Worm (Caenorhabditis elegans) whole organism, L1 larva: ENCODE results near the gene msp-63.

Experiments
- aly-2 ChIP-seq: fragments of 150-350 bp; optimal IDR thresholded peaks from 2 replicates; lab custom pipeline; 2014; ENCODE audit warnings: missing biosample characterization, missing genetic modification characterization
- ama-1 ChIP-seq: fragments of 150-350 bp; optimal IDR thresholded peaks from 2 replicates; lab custom pipeline; 2014
- blmp-1 ChIP-seq: fragments of 150-350 bp; optimal IDR thresholded peaks from 2 replicates; lab custom pipeline; 2014; ENCODE audit warnings: missing biosample characterization, missing genetic modification characterization
- ceh-63 ChIP-seq: fragments of 200-800 bp; sonication (Bioruptor generic); optimal IDR thresholded peaks from 2 replicates; lab custom pipeline; 2018; ENCODE audit warnings: mild to moderate bottlenecking, missing genetic modification characterization, missing compliant biosample characterization
- ceh-8 ChIP-seq: fragments of 200-800 bp; sonication (Bioruptor generic); optimal IDR thresholded peaks from 2 replicates; lab custom pipeline; 2018; ENCODE audit warnings: mild to moderate bottlenecking, missing genetic modification characterization, moderate library complexity, missing compliant biosample characterization
- ceh-88 ChIP-seq: fragments of 200-800 bp; sonication (Bioruptor generic); IDR thresholded peaks from 2 replicates; pipeline ENCODE4 v1.3.6; 2022; ENCODE audit warnings: missing genetic modification characterization, missing compliant biosample characterization
- dsc-1 ChIP-seq: sonication (generic microtip); optimal IDR thresholded peaks from 2 replicates; lab custom pipeline; 2016; ENCODE audit warnings: mild to moderate bottlenecking, missing genetic modification characterization, missing compliant biosample characterization
- efl-1 ChIP-seq, 4 experiments: fragments of 150-350 bp; optimal IDR thresholded peaks in 3 of 4; peaks in 1 of 4; 1 replicate in 1 of 4; 2 replicates in 3 of 4; lab custom pipeline; 2014; ENCODE audit warnings: missing biosample characterization in 2 of 4, missing genetic modification characterization in 2 of 4, missing genetic modification reagents in 2 of 4
- efl-3 ChIP-seq: fragments of 200-800 bp; sonication (Bioruptor generic); optimal IDR thresholded peaks from 2 replicates; lab custom pipeline; 2018; ENCODE audit warnings: mild to moderate bottlenecking, missing genetic modification characterization, missing compliant biosample characterization
- elt-2 ChIP-seq: sonication (generic microtip); optimal IDR thresholded peaks from 2 replicates; lab custom pipeline; 2016; ENCODE audit warnings: missing genetic modification characterization, mild to moderate bottlenecking, inconsistent platforms, missing compliant biosample characterization, missing genetic modification reagents
- ets-5 ChIP-seq: fragments of 200-800 bp; sonication (Bioruptor generic); IDR thresholded peaks from 2 replicates; pipeline ENCODE4 v1.3.6; 2022; ENCODE audit warnings: missing genetic modification characterization, missing compliant biosample characterization
- fkh-10 ChIP-seq: sonication (generic microtip); optimal IDR thresholded peaks from 2 replicates; lab custom pipeline; 2017; ENCODE audit warnings: missing biosample characterization, missing genetic modification reagents, missing genetic modification characterization
- fkh-8 ChIP-seq: sonication (generic microtip); optimal IDR thresholded peaks from 2 replicates; lab custom pipeline; 2016; ENCODE audit warnings: mild to moderate bottlenecking, missing genetic modification characterization, missing compliant biosample characterization
- fos-1 ChIP-seq: fragments of 150-350 bp; optimal IDR thresholded peaks from 2 replicates; lab custom pipeline; 2014; ENCODE audit warnings: missing biosample characterization, missing genetic modification characterization
- hlh-4 ChIP-seq: sonication (generic microtip); optimal IDR thresholded peaks from 2 replicates; lab custom pipeline; 2016; ENCODE audit warnings: mild to moderate bottlenecking, missing genetic modification characterization, missing compliant biosample characterization
- irx-1 ChIP-seq: sonication (generic microtip); optimal IDR thresholded peaks from 2 replicates; lab custom pipeline; 2016; ENCODE audit warnings: missing genetic modification characterization, missing compliant biosample characterization
- isw-1 ChIP-seq: fragments of 200-800 bp; sonication (Bioruptor generic); IDR thresholded peaks from 2 replicates; pipeline ENCODE4 v1.3.6; 2022; ENCODE audit warnings: missing genetic modification characterization, missing compliant biosample characterization
- jun-1 ChIP-seq: fragments of 150-350 bp; optimal IDR thresholded peaks from 2 replicates; lab custom pipeline; 2014; ENCODE audit warnings: missing biosample characterization, missing genetic modification reagents, missing genetic modification characterization
- lin-14 ChIP-seq: fragments of 200-800 bp; sonication (Bioruptor generic); optimal IDR thresholded peaks from 2 replicates; lab custom pipeline; 2018; ENCODE audit warnings: mild to moderate bottlenecking, missing genetic modification characterization, moderate library complexity, missing compliant biosample characterization
- lsy-2 ChIP-seq, 2 experiments: fragments of 150-350 bp; optimal IDR thresholded peaks; 2 replicates each; lab custom pipeline; 2014; ENCODE audit warnings: missing biosample characterization in 2 of 2, missing genetic modification characterization in 2 of 2
- mdl-1 ChIP-seq, 2 experiments: fragments of 150-350 bp; optimal IDR thresholded peaks; 2 replicates each; lab custom pipeline; 2014 to 2017; ENCODE audit warnings: missing biosample characterization in 2 of 2, missing genetic modification characterization in 2 of 2, inconsistent platforms in 1 of 2
- mef-2 ChIP-seq: fragments of 150-350 bp; optimal IDR thresholded peaks from 2 replicates; lab custom pipeline; 2014; ENCODE audit warnings: missing biosample characterization, missing genetic modification characterization
- mep-1 ChIP-seq: fragments of 150-350 bp; optimal IDR thresholded peaks from 2 replicates; lab custom pipeline; 2014; ENCODE audit warnings: missing biosample characterization, missing genetic modification characterization
- nhr-19 ChIP-seq: fragments of 200-800 bp; sonication (Bioruptor generic); conservative IDR thresholded peaks from 2 replicates; pipeline ENCODE4 v1.3.6; 2022; ENCODE audit warnings: missing genetic modification characterization, missing compliant biosample characterization
- nhr-20 ChIP-seq: sonication (generic microtip); optimal IDR thresholded peaks from 2 replicates; lab custom pipeline; 2016; ENCODE audit warnings: mild to moderate bottlenecking, missing genetic modification characterization, missing compliant biosample characterization
- nhr-237 ChIP-seq: fragments of 150-350 bp; optimal IDR thresholded peaks from 2 replicates; lab custom pipeline; 2014; ENCODE audit warnings: missing biosample characterization, missing genetic modification characterization
- nhr-47 ChIP-seq: sonication (generic microtip); optimal IDR thresholded peaks from 2 replicates; lab custom pipeline; 2016; ENCODE audit warnings: mild to moderate bottlenecking, missing genetic modification characterization, moderate library complexity, missing compliant biosample characterization
- nhr-71 ChIP-seq: sonication (generic microtip); optimal IDR thresholded peaks from 2 replicates; lab custom pipeline; 2016; ENCODE audit warnings: mild to moderate bottlenecking, missing genetic modification characterization, moderate library complexity, missing compliant biosample characterization
- nhr-84 ChIP-seq: sonication (generic microtip); optimal IDR thresholded peaks from 2 replicates; lab custom pipeline; 2017; ENCODE audit warnings: missing biosample characterization, missing genetic modification characterization
- nhr-85 ChIP-seq: sonication (generic microtip); peaks from one replicate; lab custom pipeline; 2016; ENCODE audit warnings: missing genetic modification characterization, inconsistent platforms, missing compliant biosample characterization
- nhr-90 ChIP-seq: sonication (generic microtip); optimal IDR thresholded peaks from 2 replicates; lab custom pipeline; 2016; ENCODE audit warnings: mild to moderate bottlenecking, missing genetic modification characterization, missing compliant biosample characterization; ENCODE audit not compliant: poor library complexity
- pag-3 ChIP-seq: sonication (generic microtip); optimal IDR thresholded peaks from 2 replicates; lab custom pipeline; 2017; ENCODE audit warnings: missing genetic modification characterization, mild to moderate bottlenecking, missing compliant biosample characterization, antibody characterized with exemption, borderline replicate concordance; ENCODE audit not compliant: insufficient read depth
- pax-3 ChIP-seq: fragments of 200-800 bp; sonication (Bioruptor generic); optimal IDR thresholded peaks from 2 replicates; lab custom pipeline; 2018; ENCODE audit warnings: mild to moderate bottlenecking, missing genetic modification characterization, moderate library complexity, missing compliant biosample characterization
- rnt-1 ChIP-seq: sonication (generic microtip); optimal IDR thresholded peaks from 2 replicates; lab custom pipeline; 2016; ENCODE audit warnings: mild to moderate bottlenecking, missing genetic modification characterization, moderate library complexity, missing compliant biosample characterization
- snu-23 ChIP-seq: sonication (generic microtip); optimal IDR thresholded peaks from 2 replicates; lab custom pipeline; 2016; ENCODE audit warnings: missing genetic modification characterization, missing compliant biosample characterization
- sox-4 ChIP-seq: sonication (generic microtip); optimal IDR thresholded peaks from 2 replicates; lab custom pipeline; 2016; ENCODE audit warnings: missing genetic modification characterization, missing compliant biosample characterization
- tbx-2 ChIP-seq: sonication (generic microtip); optimal IDR thresholded peaks from 2 replicates; lab custom pipeline; 2016; ENCODE audit warnings: missing genetic modification characterization, missing compliant biosample characterization
- tlp-1 ChIP-seq: fragments of 150-350 bp; optimal IDR thresholded peaks from 2 replicates; lab custom pipeline; 2014; ENCODE audit warnings: missing biosample characterization, missing genetic modification characterization
- unc-130 ChIP-seq: fragments of 150-350 bp; optimal IDR thresholded peaks from 2 replicates; lab custom pipeline; 2017; ENCODE audit warnings: missing biosample characterization, missing genetic modification characterization, inconsistent platforms
- unc-30 ChIP-seq: sonication (generic microtip); optimal IDR thresholded peaks from 2 replicates; lab custom pipeline; 2017; ENCODE audit warnings: missing biosample characterization, missing genetic modification characterization
- unc-62 ChIP-seq: fragments of 150-350 bp; optimal IDR thresholded peaks from 2 replicates; lab custom pipeline; 2014; ENCODE audit warnings: missing biosample characterization, missing genetic modification reagents, missing genetic modification characterization
- vab-15 ChIP-seq: sonication (generic microtip); optimal IDR thresholded peaks from 2 replicates; lab custom pipeline; 2017; ENCODE audit warnings: missing genotype, mild to moderate bottlenecking, missing genetic modification characterization, missing compliant biosample characterization
- ztf-11 ChIP-seq, 2 experiments: sonication (generic microtip); optimal IDR thresholded peaks; 2 replicates each; lab custom pipeline; 2016 to 2017; ENCODE audit warnings: missing genetic modification characterization in 2 of 2, missing biosample characterization in 1 of 2, missing compliant biosample characterization in 1 of 2

Gene msp-63

DNA sequence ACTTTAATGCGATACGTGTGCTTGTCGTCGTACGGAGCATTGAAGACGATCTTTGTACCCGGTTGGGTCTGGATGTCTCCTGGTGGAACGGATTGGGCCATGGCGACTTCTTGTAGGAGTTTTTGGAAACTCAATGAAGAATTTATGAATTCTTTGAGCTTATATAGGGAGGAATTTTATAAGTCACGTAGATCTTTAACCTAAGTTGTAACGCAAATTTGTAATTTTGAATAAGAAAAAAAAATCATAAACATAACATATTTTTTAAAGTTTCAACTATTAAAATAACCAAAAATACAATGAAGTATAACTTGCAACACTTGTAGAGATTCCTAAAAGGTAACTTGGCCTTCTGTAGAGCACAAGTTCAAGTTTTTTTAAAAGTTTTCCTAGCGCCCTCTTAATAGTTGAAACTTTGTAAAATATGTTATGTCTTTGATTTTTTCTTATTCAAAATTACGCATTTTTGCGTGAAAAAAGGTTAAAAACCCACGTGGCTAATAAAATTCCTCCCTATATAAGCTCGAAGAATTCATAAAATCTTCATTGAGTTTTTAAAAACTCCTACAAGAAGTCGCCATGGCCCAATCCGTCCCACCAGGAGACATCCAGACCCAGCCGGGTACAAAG is at the start of gene msp-63, which contains the start of gene msp-142:
TSS of gene msp-63 (minus strand) at position 101 of the 630 bp plus-strand sequence.
TSS of gene msp-142 (plus strand) at position 580 of the 630 bp plus-strand sequence.
- TF ChIP-seq irx-1 (tag; lab: Kevin White, UChicago) (no peak), dsc-1 (no peak), mef-2 (tag; lab: Kevin White, UChicago) (no peak), fkh-8 (tag; lab: Kevin White, UChicago) (no peak), jun-1 (tag; lab: Kevin White, UChicago) (no peak), efl-3 (GFP tag; lab: Kevin White, UChicago) (no peak), pax-3 (tag; lab: Kevin White, UChicago) (no peak), unc-62 (no peak), lsy-2 (tag; optimal IDR thresholded peaks at IDR 0.05; lab: Kevin White, UChicago) (no peak), snu-23 (GFP tag; lab: Kevin White, UChicago) (no peak), efl-1 (optimal IDR thresholded peaks at IDR 0.05; lab: Kevin White, UChicago) (no peak), efl-1 (GFP tag; optimal IDR thresholded peaks at IDR 0.05 in 1 of 2; lab: Kevin White, UChicago) (no peak), nhr-237 (tag; lab: Kevin White, UChicago) (no peak), ama-1 (lab: Kevin White, UChicago) (no peak), nhr-19 (GFP tag; lab: Robert Waterston, UW) (no peak)
- TF ChIP-seq, all 84 proteins: peak for 0

DNA sequence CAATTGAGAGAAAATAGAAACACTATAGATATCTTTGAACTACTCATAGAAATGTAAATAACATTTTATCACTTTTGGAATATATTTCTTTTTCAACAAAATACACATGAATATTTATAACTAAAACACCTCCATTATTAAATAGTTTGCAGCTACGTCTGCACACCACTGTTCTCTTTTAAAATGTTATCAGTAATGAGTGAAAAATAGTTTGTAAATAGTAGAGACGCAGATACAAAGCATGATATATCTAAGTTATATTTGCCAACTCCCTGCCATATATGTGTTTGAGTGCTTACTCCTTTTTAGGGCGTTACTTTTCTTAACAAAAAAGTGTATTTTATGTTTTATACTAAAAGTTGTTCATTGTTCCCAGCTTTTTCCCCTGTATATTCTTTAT is 48.9 kb upstream of the msp-63 start:
- TF ChIP-seq ceh-63 (GFP tag; lab: Kevin White, UChicago) (no peak), ceh-8 (no peak), unc-130 (no peak), elt-2 (tag; lab: Kevin White, UChicago) (peak; percentile 22), efl-1 (optimal IDR thresholded peaks at IDR 0.05; lab: Kevin White, UChicago) (no peak), efl-1 (GFP tag; optimal IDR thresholded peaks at IDR 0.05 in 1 of 2; lab: Kevin White, UChicago) (peak in 1 of 2 experiments; percentile 27)
- TF ChIP-seq, all 84 proteins: peak for 2

DNA sequence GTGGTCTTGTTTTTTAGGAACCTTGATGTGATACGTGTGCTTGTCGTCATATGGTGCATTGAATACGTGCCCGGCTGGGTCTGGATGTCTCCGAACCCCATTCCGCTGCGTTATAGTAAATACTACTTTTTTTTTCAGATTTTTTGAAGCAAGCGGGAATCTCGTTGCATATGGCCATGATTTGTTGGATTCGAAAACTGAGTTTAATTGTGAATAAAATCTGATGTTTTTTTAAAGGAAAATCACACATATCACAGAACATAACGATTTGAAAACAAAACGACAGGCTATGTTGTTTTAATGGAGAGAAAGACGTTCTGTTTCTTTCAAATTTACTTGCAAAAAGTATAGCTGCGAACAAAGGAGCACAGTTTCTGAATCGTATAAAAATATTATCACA is 48.2 kb upstream of the msp-63 start, which contains the start of the genes ZK1248.17 and H41C03.3:
TSS of gene ZK1248.17 (minus strand) at position 101 of the 400 bp plus-strand sequence.
TSS of gene H41C03.3 (plus strand) at position 337 of the 400 bp plus-strand sequence.
- TF ChIP-seq snu-23 (GFP tag; lab: Kevin White, UChicago): no peak
- no peak for TF ChIP-seq elt-2 (tag; lab: Kevin White, UChicago)
- no peak for TF ChIP-seq tbx-2 (tag; lab: Kevin White, UChicago)
- TF ChIP-seq vab-15 (tag; lab: Kevin White, UChicago): no peak
- no peak for TF ChIP-seq unc-30 (tag; lab: Kevin White, UChicago)
- no peak for TF ChIP-seq nhr-71 (tag; lab: Kevin White, UChicago)
- TF ChIP-seq lsy-2 (tag; optimal IDR thresholded peaks at IDR 0.05; lab: Kevin White, UChicago): no peak
- TF ChIP-seq mdl-1 (tag; optimal IDR thresholded peaks at IDR 0.05; lab: Kevin White, UChicago): no peak
- TF ChIP-seq rnt-1: no peak
- TF ChIP-seq mep-1 (tag; lab: Kevin White, UChicago): no peak
- no peak for TF ChIP-seq ceh-63 (GFP tag; lab: Kevin White, UChicago)
- no peak for TF ChIP-seq nhr-90 (tag; lab: Kevin White, UChicago)
- TF ChIP-seq isw-1: no peak

DNA sequence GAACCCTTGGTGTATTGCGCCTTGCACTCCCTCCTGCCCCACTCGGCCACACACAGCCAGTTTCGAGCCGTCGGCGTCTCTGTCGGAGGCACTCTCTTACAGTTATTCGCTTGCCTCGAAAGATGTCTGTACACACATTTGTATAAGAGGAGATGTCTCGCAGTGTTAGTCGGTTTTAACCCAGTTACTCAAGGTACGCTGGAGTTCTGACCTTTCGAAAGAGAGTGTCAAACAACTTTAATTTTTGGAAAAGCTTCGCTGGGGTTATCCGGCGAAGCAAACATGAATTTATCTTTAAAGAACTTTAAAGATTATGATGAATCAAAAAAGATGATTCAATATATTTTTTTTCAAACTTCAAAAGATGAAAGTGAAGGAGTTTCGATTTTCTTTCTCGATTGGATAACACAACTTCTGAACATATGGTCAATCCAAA is 47.5 kb upstream of the msp-63 start:
- peak; percentile 84; the same call in 1 of the 2 replicates for TF ChIP-seq ets-5
- TF ChIP-seq rnt-1: peak; percentile 98
- peak; percentile 99 for TF ChIP-seq fkh-10 (GFP tag; lab: Kevin White, UChicago)
- TF ChIP-seq nhr-47 (tag; lab: Kevin White, UChicago): peak; percentile 100
- peak; percentile 89 for TF ChIP-seq blmp-1 (tag; lab: Kevin White, UChicago)
- peak; percentile 100 for TF ChIP-seq elt-2 (tag; lab: Kevin White, UChicago)
- TF ChIP-seq fos-1 (tag; lab: Kevin White, UChicago): peak; percentile 98
- TF ChIP-seq hlh-4: peak; percentile 79
- TF ChIP-seq aly-2 (tag; lab: Kevin White, UChicago): peak; percentile 99
- peak; percentile 99 for TF ChIP-seq sox-4 (tag; lab: Kevin White, UChicago)
- peak; percentile 85 for TF ChIP-seq nhr-84
- TF ChIP-seq nhr-20 (tag; lab: Kevin White, UChicago): peak; percentile 100
- TF ChIP-seq ama-1 (lab: Kevin White, UChicago): peak; percentile 100
- TF ChIP-seq tlp-1 (tag; lab: Kevin White, UChicago): peak; percentile 73
- TF ChIP-seq nhr-85 (tag; lab: Kevin White, UChicago): peak; percentile 100
- TF ChIP-seq unc-130: peak; percentile 98
- peak; percentile 99 for TF ChIP-seq isw-1
- TF ChIP-seq nhr-71 (tag; lab: Kevin White, UChicago): peak; percentile 100
- TF ChIP-seq nhr-237 (tag; lab: Kevin White, UChicago): peak; percentile 98
- TF ChIP-seq pag-3: peak; percentile 79
- peak; percentile 46 to 94 for TF ChIP-seq mdl-1 (tag; optimal IDR thresholded peaks at IDR 0.05; lab: Kevin White, UChicago)
- peak; percentile 99 for TF ChIP-seq ceh-88 (GFP tag; lab: Robert Waterston, UW)
- peak; percentile 99 for TF ChIP-seq lin-14 (GFP tag; lab: Kevin White, UChicago)
- peak; percentile 93 to 98 for TF ChIP-seq ztf-11 (tag; optimal IDR thresholded peaks at IDR 0.05; lab: Kevin White, UChicago)
- no peak for TF ChIP-seq unc-62
